Worm (Caenorhabditis elegans) whole organism, L4/young adult: ENCODE results near the gene F54B8.1.
A peak's percentile ranks its signal among the peaks of the same experiment; 100 is the strongest.
"Not testable (repeated sequence)": the region's sequence is repeated elsewhere in the genome, so short reads cannot be mapped to it uniquely, and the experiment has no call there.

Experiments used
- W03F9.2 ChIP-seq: fragments of 150-350 bp; optimal IDR thresholded peaks from 2 replicates; lab custom pipeline; 2014; ENCODE audit warnings: missing biosample characterization, missing genetic modification characterization
- dao-5 ChIP-seq: sonication (generic microtip); optimal IDR thresholded peaks from 2 replicates; lab custom pipeline; 2016; ENCODE audit warnings: missing genotype, missing genetic modification characterization, moderate library complexity, missing compliant biosample characterization
- him-1 ChIP-seq: sonication (generic microtip); optimal IDR thresholded peaks from 2 replicates; lab custom pipeline; 2016; ENCODE audit warnings: missing genotype, missing genetic modification reagents, missing genetic modification characterization, missing compliant biosample characterization

Gene F54B8.1

DNA sequence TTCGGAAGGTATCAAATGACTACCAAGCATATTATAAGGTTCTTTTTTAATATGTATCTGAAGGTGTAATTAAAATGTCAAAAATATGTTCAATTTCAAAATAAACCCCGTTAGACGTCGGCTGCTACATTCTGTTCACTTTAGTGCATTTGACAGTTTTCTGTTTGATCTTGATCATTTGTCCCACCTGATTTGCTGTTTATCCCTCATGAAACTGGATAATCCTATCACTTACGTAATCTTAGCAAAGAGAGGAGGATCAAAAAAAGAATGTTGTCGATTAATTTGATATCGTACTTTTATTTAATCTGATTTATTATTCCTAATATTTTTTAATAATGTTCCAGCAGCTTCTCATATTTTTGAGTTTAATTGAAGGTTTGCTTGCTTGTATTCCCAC, at the start of gene F54B8.1:
TSS of gene F54B8.1 (plus strand) at position 301 of the 400 bp plus-strand sequence.
- TF ChIP-seq W03F9.2 (no peak), dao-5 (tag; lab: Kevin White, UChicago) (no peak), him-1 (no peak)

DNA sequence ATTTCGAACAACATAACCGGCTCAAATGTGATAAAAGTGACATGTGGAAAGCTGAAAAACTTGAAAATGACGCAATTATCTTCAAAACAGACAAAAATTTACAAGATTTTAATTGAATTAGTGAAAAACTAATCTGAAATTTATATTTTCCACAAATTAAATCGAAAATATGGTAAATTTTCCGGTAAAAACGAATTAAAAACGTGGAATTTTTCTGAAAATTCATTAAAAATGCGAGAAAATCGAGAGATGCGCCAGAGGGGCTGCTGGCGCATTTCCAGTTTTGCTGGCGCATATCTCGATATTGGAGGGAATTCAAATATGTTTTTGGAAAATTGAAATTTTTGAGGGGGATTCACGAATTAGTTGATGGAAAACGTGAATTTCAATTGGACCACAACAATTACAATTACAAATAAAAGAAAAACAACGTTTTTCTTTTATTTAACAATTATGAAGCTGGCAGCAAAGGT, 44.4 kb upstream of the F54B8.1 start, which contains the start of the genes haf-3 and F57A10.2:
TSS of gene haf-3 (minus strand) at position 51 of the 473 bp plus-strand sequence.
TSS of gene F57A10.2 (plus strand) at position 454 of the 473 bp plus-strand sequence.
- peak; percentile 47 for TF ChIP-seq him-1
- peak; percentile 95 for TF ChIP-seq W03F9.2
- TF ChIP-seq dao-5 (tag; lab: Kevin White, UChicago), result no peak

DNA sequence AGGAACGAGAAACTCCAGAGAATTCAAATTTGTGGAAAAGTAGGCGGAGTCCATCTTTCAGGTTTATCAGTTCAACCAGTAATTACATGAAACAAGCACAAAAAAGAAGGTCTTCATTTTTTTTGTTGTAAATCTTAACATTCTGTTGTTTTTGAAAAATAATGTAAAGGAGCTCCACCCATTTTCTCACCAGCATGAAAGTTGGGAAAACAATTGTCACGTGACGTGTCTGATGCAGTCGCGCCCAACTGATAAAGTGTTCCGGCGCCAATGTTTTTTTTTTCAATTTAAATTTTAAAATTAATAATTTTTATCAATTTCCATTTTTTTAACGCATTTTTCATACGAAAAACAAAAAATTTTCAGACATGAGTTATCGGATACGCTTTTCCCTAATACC, 41.5 kb upstream of the F54B8.1 start, which contains the start of gene F57A10.4:
TSS of gene F57A10.4 (plus strand) at position 367 of the 400 bp plus-strand sequence.
- TF ChIP-seq dao-5 (tag; lab: Kevin White, UChicago) (no peak), him-1 (no peak), W03F9.2 (no peak)

DNA sequence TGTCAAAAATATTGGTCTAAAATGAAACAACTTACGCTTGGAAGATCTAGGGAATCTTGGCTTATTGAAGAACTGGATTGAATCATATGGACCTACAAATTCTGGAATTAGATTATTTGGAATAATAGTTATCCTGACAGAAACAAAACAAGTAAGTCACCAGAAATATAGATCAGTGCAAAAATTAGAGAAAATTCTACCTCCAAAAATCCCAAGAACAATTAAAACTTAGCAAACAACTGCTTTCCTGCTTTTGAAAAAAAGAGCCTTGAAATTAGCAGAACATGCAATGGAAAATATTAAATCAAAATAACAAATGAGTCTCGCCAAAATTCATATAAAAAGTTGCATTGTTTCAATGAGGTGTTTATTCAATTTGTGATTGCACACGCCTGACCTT, 37.4 kb upstream of the F54B8.1 start, which contains the start of gene nhr-60:
TSS of gene nhr-60 (minus strand) at position 101 of the 400 bp plus-strand sequence.
- no peak for TF ChIP-seq him-1
- TF ChIP-seq W03F9.2, result no peak
- no peak for TF ChIP-seq dao-5 (tag; lab: Kevin White, UChicago)

DNA sequence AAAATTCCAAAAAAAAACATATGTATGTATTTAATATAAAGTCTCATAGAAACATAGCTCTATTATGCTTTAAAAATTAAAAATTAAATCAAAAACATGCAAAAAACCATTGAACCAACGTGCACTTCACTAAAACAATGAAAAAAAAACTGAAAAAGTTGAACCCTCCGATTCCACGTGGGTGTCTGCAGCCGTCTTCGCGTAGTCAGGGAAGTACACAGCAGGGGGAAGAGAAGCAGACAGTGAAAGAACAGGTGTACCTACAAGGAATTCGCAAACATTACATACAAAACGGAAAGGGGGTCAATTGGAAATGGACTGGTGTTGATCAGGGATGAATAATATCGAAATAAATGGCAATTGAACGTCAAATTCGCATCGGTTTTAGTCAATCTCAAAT, 36.6 kb upstream of the F54B8.1 start:
- TF ChIP-seq him-1 (no peak), dao-5 (tag; lab: Kevin White, UChicago) (no peak), W03F9.2 (no peak)

DNA sequence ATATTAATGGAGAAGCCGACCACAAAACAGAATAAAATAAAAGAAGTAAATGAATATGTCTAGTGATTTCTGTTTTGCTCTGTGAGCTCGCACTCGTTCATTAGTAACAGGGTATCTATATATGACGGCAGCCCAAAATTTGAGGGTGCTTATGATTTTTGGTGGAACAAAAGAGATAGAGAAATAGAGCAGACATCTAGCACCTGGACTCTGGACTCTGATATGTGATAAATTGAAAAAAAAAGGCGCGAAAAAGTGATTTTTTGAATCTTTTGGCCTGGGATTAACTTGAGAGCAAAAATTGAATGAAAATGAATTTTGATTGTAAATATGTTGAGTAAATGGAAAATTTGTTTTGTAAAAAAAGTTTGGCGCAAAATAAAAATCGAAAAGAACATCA, 33.9 kb upstream of the F54B8.1 start, which contains the start of gene nhr-283:
TSS of gene nhr-283 (minus strand) at position 101 of the 400 bp plus-strand sequence.
- TF ChIP-seq him-1 (no peak), dao-5 (tag; lab: Kevin White, UChicago) (no peak), W03F9.2 (no peak)

DNA sequence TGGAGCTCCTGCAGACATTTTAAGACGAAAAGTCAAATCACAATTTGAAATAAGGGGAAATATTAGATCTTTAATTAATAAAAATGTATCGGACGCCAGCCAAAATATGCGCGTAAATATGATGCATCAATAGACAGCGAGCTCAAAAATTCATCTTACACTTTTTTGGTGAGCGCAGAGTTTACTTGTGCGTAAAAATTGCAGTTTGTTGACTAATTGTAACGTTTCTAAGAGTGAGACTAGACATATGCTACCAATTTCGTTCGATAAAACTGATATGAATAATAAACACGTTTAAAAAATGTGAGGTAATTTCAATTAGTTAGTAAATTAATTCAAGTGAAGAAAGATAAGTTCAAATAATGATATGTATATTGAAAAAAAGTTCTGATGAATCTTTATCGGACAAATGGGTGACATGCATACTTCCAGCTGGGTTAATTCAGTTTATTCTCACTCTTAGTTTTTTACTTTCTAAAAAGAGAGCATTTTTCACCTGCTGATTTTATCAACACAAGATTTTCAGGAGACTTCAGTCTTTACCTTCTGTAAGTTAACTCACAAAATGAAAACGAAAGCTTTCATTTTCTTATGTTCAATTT, 31.3 kb upstream of the F54B8.1 start, which contains the start of the genes nhr-285 and irld-52:
TSS of gene nhr-285 (minus strand) at position 101 of the 602 bp plus-strand sequence.
TSS of gene irld-52 (plus strand) at position 552 of the 602 bp plus-strand sequence.
- no peak for TF ChIP-seq him-1
- TF ChIP-seq W03F9.2, result no peak
- no peak for TF ChIP-seq dao-5 (tag; lab: Kevin White, UChicago)

DNA sequence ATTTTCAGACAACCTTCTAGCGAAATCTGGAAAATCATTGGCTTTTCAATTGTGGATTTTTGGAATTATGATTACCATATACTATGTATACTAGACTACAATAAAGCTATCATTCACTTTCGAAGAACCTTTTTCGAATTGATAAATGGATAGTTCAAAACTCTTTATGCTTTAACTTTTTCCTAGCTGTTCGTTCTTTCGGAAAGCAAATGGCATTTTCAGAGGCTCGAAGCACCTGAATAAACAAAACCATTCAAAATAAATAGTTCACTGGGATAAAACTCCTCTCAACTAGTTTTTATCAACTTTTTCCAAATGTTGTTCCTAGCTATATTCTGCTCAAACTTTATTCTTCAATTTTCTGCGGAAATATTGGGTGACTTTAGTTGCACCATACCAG, 29.5 kb upstream of the F54B8.1 start, which contains the start of gene T26E4.2:
TSS of gene T26E4.2 (plus strand) at position 301 of the 400 bp plus-strand sequence.
- TF ChIP-seq him-1, result no peak
- no peak for TF ChIP-seq W03F9.2
- no peak for TF ChIP-seq dao-5 (tag; lab: Kevin White, UChicago)

DNA sequence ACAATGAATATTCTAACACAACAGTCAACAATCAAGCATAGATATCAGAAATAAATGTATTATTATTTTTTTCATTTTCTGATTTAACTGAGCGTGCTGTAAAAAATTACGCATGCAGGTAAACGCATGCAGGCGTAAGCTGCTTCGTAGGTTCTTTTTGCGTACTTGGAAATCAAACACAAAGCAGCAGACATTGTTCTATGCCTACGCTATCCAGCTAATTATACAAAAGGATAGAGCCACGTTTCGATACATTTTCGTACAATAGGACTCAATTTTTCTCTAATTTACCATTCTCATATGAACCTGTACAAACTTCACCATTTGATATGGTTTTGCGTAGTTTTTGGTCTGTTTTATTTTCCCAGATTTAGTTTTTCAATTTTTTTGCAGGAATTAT, 28.1 kb upstream of the F54B8.1 start, which contains the start of gene T26E4.3:
TSS of gene T26E4.3 (plus strand) at position 301 of the 400 bp plus-strand sequence.
- TF ChIP-seq dao-5 (tag; lab: Kevin White, UChicago) (no peak), him-1 (no peak), W03F9.2 (no peak)

DNA sequence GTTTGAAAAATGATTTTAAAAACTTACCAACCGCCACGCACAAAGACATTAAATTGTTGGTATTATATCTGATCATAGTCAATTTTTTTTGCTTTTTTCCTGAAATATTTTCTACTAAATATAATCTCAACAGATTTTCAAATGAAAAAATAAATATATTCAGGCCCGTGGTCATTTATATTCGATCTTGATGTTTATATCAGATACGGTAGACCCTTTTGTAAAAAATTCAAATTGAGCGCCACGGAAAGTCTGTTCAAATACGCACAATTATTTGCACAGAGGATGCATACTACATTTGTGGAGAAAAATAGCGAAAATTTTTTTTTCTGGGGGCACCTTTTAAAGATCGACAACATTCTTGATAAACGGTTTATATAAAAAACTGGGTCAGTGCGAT, 18.1 kb upstream of the F54B8.1 start, which contains the start of gene T26E4.4:
TSS of gene T26E4.4 (minus strand) at position 101 of the 400 bp plus-strand sequence.
- TF ChIP-seq W03F9.2, result no peak

DNA sequence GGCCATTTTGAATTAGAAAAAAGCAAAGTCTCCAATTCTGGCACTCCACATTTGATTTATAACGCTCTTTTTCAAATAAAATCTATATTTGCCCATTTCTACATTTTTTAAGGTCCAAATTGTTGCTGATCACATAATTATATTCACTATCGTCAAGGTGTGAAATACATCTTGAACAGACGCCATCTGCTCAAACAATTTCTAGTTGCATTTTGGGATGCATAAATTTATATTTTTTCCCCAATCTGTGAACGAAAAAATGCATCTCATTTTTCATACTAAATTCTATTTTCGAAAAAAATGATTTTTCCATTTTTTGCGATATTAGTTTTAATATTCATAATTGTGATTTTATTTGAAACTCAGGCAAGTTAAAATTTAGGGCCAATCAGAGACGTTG, 17.3 kb upstream of the F54B8.1 start, which contains the start of gene T26E4.7:
TSS of gene T26E4.7 (plus strand) at position 301 of the 400 bp plus-strand sequence.
- TF ChIP-seq dao-5 (tag; lab: Kevin White, UChicago) (no peak), W03F9.2 (no peak), him-1 (no peak)

DNA sequence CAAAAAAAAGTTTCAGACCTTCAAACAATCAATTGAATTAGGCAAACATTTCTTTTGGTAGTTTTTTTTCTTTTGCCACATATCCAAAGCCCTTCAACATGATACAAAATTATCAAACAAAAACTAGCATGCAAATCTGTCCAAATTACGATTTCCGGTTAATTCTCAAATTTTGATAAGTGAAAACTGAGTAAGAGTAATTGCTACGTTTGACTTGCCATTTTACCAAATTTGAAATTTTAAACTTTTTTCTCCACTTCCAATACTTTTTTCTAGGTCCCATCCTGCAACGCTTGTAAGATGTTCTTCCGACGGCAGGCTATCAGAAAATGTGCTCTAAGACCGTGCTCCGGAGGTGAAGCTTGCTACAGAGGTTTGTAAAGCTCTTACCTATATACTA, 14.5 kb upstream of the F54B8.1 start, which contains the start of gene nhr-223:
TSS of gene nhr-223 (plus strand) at position 301 of the 400 bp plus-strand sequence.
- TF ChIP-seq dao-5 (tag; lab: Kevin White, UChicago) (no peak), him-1 (no peak), W03F9.2 (no peak)

DNA sequence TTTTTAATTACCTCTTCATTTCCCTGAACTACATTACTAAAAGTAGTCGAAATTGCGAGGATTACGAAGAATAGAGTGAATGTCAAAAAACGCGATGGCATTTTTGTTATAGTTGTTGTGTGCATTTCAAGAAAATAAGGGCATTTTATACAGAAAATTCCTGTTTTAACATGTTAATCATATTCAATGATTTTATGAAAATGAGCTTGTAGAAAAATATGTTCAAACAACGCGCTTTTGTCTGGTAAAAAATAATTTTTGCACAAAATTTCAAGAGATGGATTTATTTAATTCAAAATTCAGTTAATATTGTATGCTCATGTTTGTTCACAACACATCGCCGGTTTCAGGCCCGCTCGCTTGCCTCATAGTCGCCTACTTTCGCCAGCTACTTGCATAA, 12.4 kb upstream of the F54B8.1 start, which contains the start of gene T26E4.10:
TSS of gene T26E4.10 (minus strand) at position 101 of the 400 bp plus-strand sequence.
- TF ChIP-seq W03F9.2 (no peak), dao-5 (tag; lab: Kevin White, UChicago) (no peak), him-1 (no peak)

DNA sequence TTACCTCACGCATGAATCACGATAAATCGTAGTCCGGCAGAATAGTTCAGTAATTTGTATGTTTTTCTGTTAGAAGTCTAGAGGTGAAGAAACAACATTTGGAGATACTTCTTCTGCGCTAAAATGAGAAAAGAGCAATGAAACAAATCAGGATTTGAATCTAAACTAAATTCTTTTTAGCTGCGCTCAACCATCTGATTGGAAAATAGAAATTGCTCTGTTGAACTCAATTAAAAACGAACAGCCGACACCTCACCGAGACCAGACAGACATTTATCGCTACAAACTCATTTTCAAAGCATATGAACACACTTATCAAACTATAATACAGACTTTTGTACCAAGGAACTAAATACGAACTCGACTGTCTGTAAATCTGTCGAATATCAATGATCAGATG, 7.9 kb upstream of the F54B8.1 start, which contains the start of gene T26E4.9:
TSS of gene T26E4.9 (minus strand) at position 101 of the 400 bp plus-strand sequence.
- TF ChIP-seq him-1; dao-5 (tag; lab: Kevin White, UChicago); W03F9.2: not testable (repeated sequence)

DNA sequence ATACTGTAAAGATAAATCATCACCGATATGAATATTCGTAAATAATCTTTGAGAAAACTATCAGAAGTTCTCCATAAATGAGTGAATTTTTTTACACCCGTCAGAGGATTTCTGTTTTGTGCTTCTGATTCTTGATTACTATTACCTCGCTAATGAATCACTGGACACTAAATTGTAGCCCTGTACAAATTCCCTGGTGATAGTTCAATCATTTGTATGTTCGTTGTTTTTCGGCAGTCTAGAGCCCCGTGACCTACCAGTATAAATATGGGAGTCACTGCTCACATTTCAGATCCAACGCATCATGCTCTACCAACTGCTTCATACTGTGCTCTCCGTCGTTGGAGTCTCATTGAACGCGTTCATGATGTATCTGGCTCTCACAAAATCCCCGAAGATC, 7.5 kb upstream of the F54B8.1 start, which contains the start of gene srd-27:
TSS of gene srd-27 (plus strand) at position 301 of the 400 bp plus-strand sequence.
- TF ChIP-seq him-1; dao-5 (tag; lab: Kevin White, UChicago); W03F9.2: not testable (repeated sequence)
